Worm (Caenorhabditis elegans) whole organism, L2 larva: ENCODE measurements around the gene gvd-1.

Experiments used
- alr-1 ChIP-seq: fragments of 150-350 bp; optimal IDR thresholded peaks from 2 replicates; lab custom pipeline; 2014; ENCODE audit warnings: missing biosample characterization, missing genetic modification characterization
- ama-1 ChIP-seq: fragments of 150-350 bp; optimal IDR thresholded peaks from 2 replicates; lab custom pipeline; 2018; ENCODE audit warnings: inconsistent platforms
- blmp-1 ChIP-seq: sonication (generic microtip); optimal IDR thresholded peaks from 2 replicates; lab custom pipeline; 2017; ENCODE audit warnings: missing genetic modification characterization, mild to moderate bottlenecking, missing compliant biosample characterization, antibody characterized with exemption, moderate library complexity; ENCODE audit not compliant: insufficient read depth
- ceh-16 ChIP-seq: fragments of 150-350 bp; optimal IDR thresholded peaks from 2 replicates; lab custom pipeline; 2014; ENCODE audit warnings: missing biosample characterization, missing genetic modification characterization
- ceh-82 ChIP-seq: fragments of 150-350 bp; optimal IDR thresholded peaks from 2 replicates; lab custom pipeline; 2014; ENCODE audit warnings: missing biosample characterization, missing genetic modification characterization
- dmd-4 ChIP-seq: sonication (generic microtip); optimal IDR thresholded peaks from 2 replicates; lab custom pipeline; 2017; ENCODE audit warnings: missing biosample characterization, missing genetic modification characterization
- elt-3 ChIP-seq: sonication (generic microtip); optimal IDR thresholded peaks from 2 replicates; lab custom pipeline; 2017; ENCODE audit warnings: missing biosample characterization, missing genetic modification characterization
- fos-1 ChIP-seq: fragments of 150-350 bp; optimal IDR thresholded peaks from 2 replicates; lab custom pipeline; 2014; ENCODE audit warnings: missing biosample characterization, missing genetic modification characterization
- lin-11 ChIP-seq: fragments of 150-350 bp; sonication (generic microtip); optimal IDR thresholded peaks from 2 replicates; lab custom pipeline; 2014; ENCODE audit warnings: missing biosample characterization, missing genetic modification characterization, inconsistent platforms, mixed read lengths
- lin-13 ChIP-seq: fragments of 150-350 bp; optimal IDR thresholded peaks from 2 replicates; lab custom pipeline; 2014; ENCODE audit warnings: missing biosample characterization, missing genetic modification reagents, missing genetic modification characterization
- lsy-2 ChIP-seq, 2 experiments: fragments of 150-350 bp in 1 of 2; sonication (generic microtip) in 1 of 2; optimal IDR thresholded peaks; 2 replicates each; lab custom pipeline; 2014 to 2017; ENCODE audit warnings: missing biosample characterization in 2 of 2, missing genetic modification characterization in 2 of 2
- mab-5 ChIP-seq: fragments of 150-350 bp; optimal IDR thresholded peaks from 2 replicates; lab custom pipeline; 2014; ENCODE audit warnings: missing biosample characterization, missing genetic modification characterization
- nhr-10 ChIP-seq: sonication (generic microtip); optimal IDR thresholded peaks from 2 replicates; lab custom pipeline; 2017; ENCODE audit warnings: missing biosample characterization, missing genetic modification characterization
- nhr-11 ChIP-seq: fragments of 150-350 bp; optimal IDR thresholded peaks from 2 replicates; lab custom pipeline; 2014; ENCODE audit warnings: missing biosample characterization, missing genetic modification characterization
- nhr-129 ChIP-seq: fragments of 150-350 bp; optimal IDR thresholded peaks from 2 replicates; lab custom pipeline; 2014; ENCODE audit warnings: missing biosample characterization, missing genetic modification characterization
- nhr-21 ChIP-seq: fragments of 150-350 bp; optimal IDR thresholded peaks from 2 replicates; lab custom pipeline; 2014; ENCODE audit warnings: missing biosample characterization, missing genetic modification characterization
- nhr-23 ChIP-seq: fragments of 150-350 bp; optimal IDR thresholded peaks from 2 replicates; lab custom pipeline; 2014; ENCODE audit warnings: missing biosample characterization, missing genetic modification reagents, missing genetic modification characterization
- nhr-237 ChIP-seq: fragments of 150-350 bp; optimal IDR thresholded peaks from 2 replicates; lab custom pipeline; 2014; ENCODE audit warnings: missing biosample characterization, missing genetic modification characterization
- nhr-25 ChIP-seq: fragments of 150-350 bp; sonication (generic microtip); optimal IDR thresholded peaks from 3 replicates; lab custom pipeline; 2014; ENCODE audit warnings: missing biosample characterization, missing genetic modification characterization
- nhr-6 ChIP-seq: fragments of 150-350 bp; optimal IDR thresholded peaks from 2 replicates; lab custom pipeline; 2014; ENCODE audit warnings: missing biosample characterization, missing genetic modification characterization
- nhr-77 ChIP-seq: fragments of 150-350 bp; optimal IDR thresholded peaks from 2 replicates; lab custom pipeline; 2014; ENCODE audit warnings: missing biosample characterization, missing genetic modification characterization
- peb-1 ChIP-seq: fragments of 150-350 bp; optimal IDR thresholded peaks from 2 replicates; lab custom pipeline; 2014; ENCODE audit warnings: missing biosample characterization, missing genetic modification characterization
- sem-4 ChIP-seq: fragments of 150-350 bp; optimal IDR thresholded peaks from 2 replicates; lab custom pipeline; 2014; ENCODE audit warnings: missing biosample characterization, missing genetic modification reagents, missing genetic modification characterization
- skn-1 ChIP-seq: sonication (generic microtip); optimal IDR thresholded peaks from 2 replicates; lab custom pipeline; 2017; ENCODE audit warnings: missing biosample characterization, missing genetic modification characterization
- sma-3 ChIP-seq: sonication (generic microtip); optimal IDR thresholded peaks from 2 replicates; lab custom pipeline; 2016; ENCODE audit warnings: missing genetic modification reagents, missing genetic modification characterization, missing compliant biosample characterization
- sma-9 ChIP-seq, 2 experiments: fragments of 150-350 bp in 1 of 2; sonication (generic microtip) in 1 of 2; optimal IDR thresholded peaks; 2 replicates each; lab custom pipeline; 2014 to 2016; ENCODE audit warnings: missing genetic modification characterization in 2 of 2, mild to moderate bottlenecking in 1 of 2, missing biosample characterization in 1 of 2, missing compliant biosample characterization in 1 of 2, missing genetic modification reagents in 1 of 2, moderate library complexity in 1 of 2
- snpc-4 ChIP-seq: fragments of 150-350 bp; optimal IDR thresholded peaks from 2 replicates; lab custom pipeline; 2014; ENCODE audit warnings: missing biosample characterization, missing genetic modification characterization
- unc-39 ChIP-seq: fragments of 150-350 bp; optimal IDR thresholded peaks from 2 replicates; lab custom pipeline; 2014; ENCODE audit warnings: missing biosample characterization, missing genetic modification characterization
- unc-55 ChIP-seq: fragments of 150-350 bp; sonication (generic microtip); optimal IDR thresholded peaks from 3 replicates; lab custom pipeline; 2014; ENCODE audit warnings: missing biosample characterization, missing genetic modification reagents, missing genetic modification characterization
- unc-62 ChIP-seq: fragments of 150-350 bp; optimal IDR thresholded peaks from 2 replicates; lab custom pipeline; 2014; ENCODE audit warnings: missing biosample characterization, missing genetic modification reagents, missing genetic modification characterization
- zag-1 ChIP-seq: fragments of 150-350 bp; optimal IDR thresholded peaks from 2 replicates; lab custom pipeline; 2014; ENCODE audit warnings: missing biosample characterization, missing genetic modification characterization
- ztf-11 ChIP-seq: sonication (generic microtip); optimal IDR thresholded peaks from 2 replicates; lab custom pipeline; 2017; ENCODE audit warnings: missing biosample characterization, missing genetic modification characterization
- ztf-4 ChIP-seq: fragments of 150-350 bp; optimal IDR thresholded peaks from 2 replicates; lab custom pipeline; 2014; ENCODE audit warnings: missing biosample characterization, missing genetic modification characterization

The gvd-1 gene

ce11 chrII:473203-473602 is 15.5 kb upstream of the gvd-1 start, which contains the start of gene W07E6.5:
Gene W07E6.5, plus strand, starts transcription at chrII:473503.
- TF ChIP-seq dmd-4 (tag; lab: Kevin White, UChicago) (no peak), lin-13 (no peak), snpc-4 (no peak), nhr-237 (tag; lab: Kevin White, UChicago) (no peak), zag-1 (no peak), unc-55 (GFP tag; lab: Kevin White, UChicago) (no peak), unc-39 (tag; lab: Kevin White, UChicago) (no peak), lin-11 (tag; lab: Kevin White, UChicago) (no peak), ceh-16 (tag; lab: Kevin White, UChicago) (no peak), unc-62 (GFP tag; lab: Kevin White, UChicago) (no peak)

ce11 chrII:470375-470774 is 12.7 kb upstream of the gvd-1 start, which contains the start of gene tomm-22:
Gene tomm-22, minus strand, starts transcription at chrII:470475.
- TF ChIP-seq unc-39 (tag; lab: Kevin White, UChicago) (no peak), peb-1 (no peak), skn-1 (tag; lab: Kevin White, UChicago) (no peak), alr-1 (no peak), unc-62 (GFP tag; lab: Kevin White, UChicago) (no peak), fos-1 (tag; lab: Kevin White, UChicago) (no peak), snpc-4 (no peak), nhr-10 (tag; lab: Kevin White, UChicago) (no peak), nhr-23 (tag; lab: Kevin White, UChicago) (no peak), ceh-16 (tag; lab: Kevin White, UChicago) (no peak), blmp-1 (tag; lab: Kevin White, UChicago) (no peak), elt-3 (no peak), nhr-21 (tag; lab: Kevin White, UChicago) (no peak), ztf-4 (tag; lab: Kevin White, UChicago) (no peak)

ce11 chrII:467265-467664 is 9.6 kb upstream of the gvd-1 start, which contains the start of gene nfyb-1:
Gene nfyb-1, minus strand, starts transcription at chrII:467365.
- TF ChIP-seq blmp-1 (tag; lab: Kevin White, UChicago) (no peak), ceh-82 (tag; lab: Kevin White, UChicago) (no peak), alr-1 (no peak), ama-1 (lab: Kevin White, UChicago) (no peak), sma-3 (GFP tag; lab: Kevin White, UChicago) (no peak), nhr-21 (tag; lab: Kevin White, UChicago) (no peak), ztf-11 (tag; lab: Kevin White, UChicago) (no peak), nhr-129 (tag; lab: Kevin White, UChicago) (no peak), nhr-77 (tag; lab: Kevin White, UChicago) (no peak), lin-13 (no peak), snpc-4 (no peak), nhr-237 (tag; lab: Kevin White, UChicago) (no peak), dmd-4 (tag; lab: Kevin White, UChicago) (no peak), zag-1 (no peak)

ce11 chrII:461297-461696 is 3.6 kb upstream of the gvd-1 start:
- TF ChIP-seq snpc-4 (no peak), lsy-2 (tag; optimal IDR thresholded peaks at IDR 0.05; lab: Kevin White, UChicago) (peak; percentile 45 to 68)

ce11 chrII:460835-461234 is 3.1 kb upstream of the gvd-1 start, which contains the start of gene W10D9.3:
Gene W10D9.3, minus strand, starts transcription at chrII:460935.
- TF ChIP-seq zag-1 (no peak), skn-1 (tag; lab: Kevin White, UChicago) (no peak), dmd-4 (tag; lab: Kevin White, UChicago) (no peak), mab-5 (no peak), nhr-11 (tag; lab: Kevin White, UChicago) (no peak), unc-62 (GFP tag; lab: Kevin White, UChicago) (no peak), ztf-4 (tag; lab: Kevin White, UChicago) (no peak), lsy-2 (tag; optimal IDR thresholded peaks at IDR 0.05; lab: Kevin White, UChicago) (no peak), unc-39 (tag; lab: Kevin White, UChicago) (no peak), unc-55 (GFP tag; lab: Kevin White, UChicago) (no peak), fos-1 (tag; lab: Kevin White, UChicago) (no peak), lin-13 (no peak)
- TF ChIP-seq, all 48 proteins: peak for 0

ce11 chrII:456371-456770 is 1.3 kb downstream of the gvd-1 start:
- TF ChIP-seq sma-9 (GFP tag; optimal IDR thresholded peaks at IDR 0.05; lab: Kevin White, UChicago) (no peak), sma-9 (tag; optimal IDR thresholded peaks at IDR 0.05; lab: Kevin White, UChicago) (no peak), lsy-2 (tag; optimal IDR thresholded peaks at IDR 0.05; lab: Kevin White, UChicago) (peak; percentile 75 to 84), sem-4 (tag; lab: Kevin White, UChicago) (no peak), nhr-237 (tag; lab: Kevin White, UChicago) (no peak), mab-5 (no peak), nhr-25 (tag; lab: Kevin White, UChicago) (no peak), unc-55 (GFP tag; lab: Kevin White, UChicago) (no peak), nhr-6 (tag; lab: Kevin White, UChicago) (no peak), lin-13 (peak; percentile 60), nhr-23 (tag; lab: Kevin White, UChicago) (no peak)
